Worm (Caenorhabditis elegans): ENCODE measurements around the gene let-268.
"Not testable (repeated sequence)": the region's sequence is repeated elsewhere in the genome, so short reads cannot be mapped to it uniquely, and the experiment has no call there.

The let-268 gene

ce11 chrII:10033163-10033871 lies 6.5 kb downstream of the let-268 start, which contains the start of gene mtcu-2:
Gene mtcu-2 (minus strand): TSS chrII:10033213.
- TF ChIP-seq duxl-1 (tag; optimal IDR thresholded peaks at IDR 0.05; ENCODE audit: poor library complexity) (peak; percentile 40), lin-1 (GFP tag; IDR thresholded peaks at IDR 0.05) (peak; percentile 96), nhr-102 (tag; optimal IDR thresholded peaks at IDR 0.05) (peak; percentile 79), T26A8.4 (GFP tag; IDR thresholded peaks at IDR 0.05) (peak; percentile 99), daf-19 (GFP tag; conservative IDR thresholded peaks at IDR 0.05) (peak; percentile 98), daf-16 (tag; optimal IDR thresholded peaks at IDR 0.05) (peak; percentile 40), dmd-6 (GFP tag; IDR thresholded peaks at IDR 0.05) (peak; percentile 98), arid-1 (GFP tag; conservative IDR thresholded peaks at IDR 0.05) (peak; percentile 98), dve-1 (tag; optimal IDR thresholded peaks at IDR 0.05; ENCODE audit: insufficient read depth) (peak; percentile 58), spr-1 (tag; optimal IDR thresholded peaks at IDR 0.05) (peak; percentile 55), lim-7 (GFP tag; IDR thresholded peaks at IDR 0.05) (peak; percentile 83), zfp-3 (GFP tag; conservative IDR thresholded peaks at IDR 0.05) (peak; percentile 95), mes-2 (tag; optimal IDR thresholded peaks at IDR 0.05; ENCODE audit: poor library complexity, severe bottlenecking) (peak; percentile 94), T20F7.1 (GFP tag; optimal IDR thresholded peaks at IDR 0.05) (peak; percentile 84), tra-1 (GFP tag; IDR thresholded peaks at IDR 0.05) (peak; percentile 99), Y48G9A.11 (GFP tag; IDR thresholded peaks at IDR 0.05) (peak; percentile 96), tag-97 (GFP tag; IDR thresholded peaks at IDR 0.05) (peak; percentile 94), D1046.2 (GFP tag; IDR thresholded peaks at IDR 0.05) (peak; percentile 98), set-16 (GFP tag; IDR thresholded peaks at IDR 0.05) (peak; percentile 85), unc-130 (GFP tag; optimal IDR thresholded peaks at IDR 0.05) (peak; percentile 83), ceh-20 (GFP tag; IDR thresholded peaks at IDR 0.05) (peak; percentile 99), rbr-2 (tag; optimal IDR thresholded peaks at IDR 0.05) (peak; percentile 81), hmg-1.1 (GFP tag; IDR thresholded peaks at IDR 0.05) (peak; percentile 99), lsy-2 (tag; optimal IDR thresholded peaks at IDR 0.05) (peak; percentile 65 to 90), vab-7 (GFP tag; IDR thresholded peaks at IDR 0.05) (peak; percentile 100), egl-43 (GFP tag; IDR thresholded peaks at IDR 0.05) (peak; percentile 99), saeg-2 (GFP tag; IDR thresholded peaks at IDR 0.05) (peak; percentile 97), ZK337.2 (GFP tag; IDR thresholded peaks at IDR 0.05) (peak; percentile 97), zip-11 (GFP tag; IDR thresholded peaks at IDR 0.05) (peak; percentile 78; the same call in 1 of the 2 replicates), pha-4 (GFP tag; IDR thresholded peaks at IDR 0.05) (peak; percentile 98), nhr-11 (tag; optimal IDR thresholded peaks at IDR 0.05) (peak; percentile 80), nhr-42 (GFP tag; IDR thresholded peaks at IDR 0.05) (peak; percentile 98), Y105C5A.15 (GFP tag; IDR thresholded peaks at IDR 0.05) (peak; percentile 66; the same call in 1 of the 2 replicates), mxl-2 (GFP tag; conservative IDR thresholded peaks at IDR 0.05) (peak; percentile 82; the same call in 1 of the 2 replicates), lin-29 (GFP tag; IDR thresholded peaks at IDR 0.05) (peak; percentile 92), daf-8 (GFP tag; IDR thresholded peaks at IDR 0.05) (peak; percentile 92; the same call in 1 of the 2 replicates), mxl-3 (GFP tag; optimal IDR thresholded peaks at IDR 0.05) (peak; percentile 56), dmd-8 (GFP tag; IDR thresholded peaks at IDR 0.05) (peak; percentile 82), snpc-1.2 (GFP tag; IDR thresholded peaks at IDR 0.05) (peak; percentile 95), php-3 (GFP tag; IDR thresholded peaks at IDR 0.05) (peak; percentile 94), F26F4.8 (GFP tag; conservative IDR thresholded peaks at IDR 0.05) (0 out of 2 replicates have a peak, but pooled peaks have one; percentile 31), lin-15B (tag; optimal IDR thresholded peaks at IDR 0.05) (peak; percentile 57), nhr-77 (tag; optimal IDR thresholded peaks at IDR 0.05) (peak; percentile 45), ceh-44 (GFP tag; IDR thresholded peaks at IDR 0.05) (peak; percentile 98), lin-13 (GFP tag; optimal IDR thresholded peaks at IDR 0.05) (peak; percentile 81), hlh-30 (tag; optimal IDR thresholded peaks at IDR 0.05; ENCODE audit: insufficient read depth) (peak; percentile 68), madf-9 (GFP tag; conservative IDR thresholded peaks at IDR 0.05) (peak; percentile 94)
- TF ChIP-seq daf-16 (GFP tag; optimal IDR thresholded peaks at IDR 0.05); pha-4 (tag; optimal IDR thresholded peaks at IDR 0.05): not testable (repeated sequence)

Measured in whole organism, L4 larva.